Fruit fly (Drosophila melanogaster): ENCODE results near the gene S1P.

S1P gene

dm6 chr3L:21568848-21569372 is 48.3 kb downstream of the S1P start, which contains the start of the genes CRIF and SMC5 (continued):
- TF ChIP-seq CG10274 (GFP tag; optimal IDR thresholded peaks at IDR 0.05) (no peak), Oli (tag; optimal IDR thresholded peaks at IDR 0.05) (peak; percentile 56), maf-S (GFP tag; optimal IDR thresholded peaks at IDR 0.05) (peak; percentile 64), Jarid2 (GFP tag; optimal IDR thresholded peaks at IDR 0.05) (no peak), Myb (GFP tag; optimal IDR thresholded peaks at IDR 0.05) (peak; percentile 43), jigr1 (GFP tag; IDR thresholded peaks at IDR 0.05) (peak; percentile 39; the same call in 1 of the 3 replicates), CG14050 (GFP tag; IDR thresholded peaks at IDR 0.05) (0 out of 3 replicates have a peak, but pooled peaks have one; percentile 27), CG30403 (GFP tag; optimal IDR thresholded peaks at IDR 0.05) (peak; percentile 89), B-H2 (GFP tag; optimal IDR thresholded peaks at IDR 0.05) (peak; percentile 76), CG12391 (tag; optimal IDR thresholded peaks at IDR 0.05) (peak; percentile 80), CG10462 (GFP tag; optimal IDR thresholded peaks at IDR 0.05) (peak; percentile 50), Doc2 (GFP tag; IDR thresholded peaks at IDR 0.05) (no peak), CG10267 (tag; optimal IDR thresholded peaks at IDR 0.05) (peak; percentile 64), usp (GFP tag; optimal IDR thresholded peaks at IDR 0.05) (no peak), CG18476 (GFP tag; optimal IDR thresholded peaks at IDR 0.05) (peak; percentile 56), CG5245 (GFP tag; optimal IDR thresholded peaks at IDR 0.05) (no peak), trem (tag; optimal IDR thresholded peaks at IDR 0.05) (peak; percentile 49), Xbp1 (GFP tag; optimal IDR thresholded peaks at IDR 0.05) (peak; percentile 81), HLHmδ (GFP tag; optimal IDR thresholded peaks at IDR 0.05) (no peak), gfzf (GFP tag; optimal IDR thresholded peaks at IDR 0.05) (peak; percentile 18), bigmax (GFP tag; optimal IDR thresholded peaks at IDR 0.05) (no peak), CG13296 (GFP tag; optimal IDR thresholded peaks at IDR 0.05) (peak; percentile 35), gem (tag; optimal IDR thresholded peaks at IDR 0.05) (peak; percentile 82)

dm6 chr3L:21568254-21568653 is 48.9 kb downstream of the S1P start:
- peak; percentile 85 for TF ChIP-seq Ets65A (GFP tag)
- TF ChIP-seq Med (GFP tag): peak; percentile 65
- peak in 1 of 2 experiments; percentile 92 for TF ChIP-seq Pdp1 (GFP tag; optimal IDR thresholded peaks at IDR 0.05)
- peak; percentile 44 for TF ChIP-seq sens (GFP tag)
- TF ChIP-seq CG42726 (GFP tag; IDR thresholded peaks at IDR 0.05; ENCODE audit: partially characterized antibody): no peak

dm6 chr3L:21565126-21565525 is 52.0 kb downstream of the S1P start, which contains the start of gene CG7634:
Gene CG7634 (plus strand): TSS chr3L:21565426.
- no peak for TF ChIP-seq HmgD (GFP tag; optimal IDR thresholded peaks at IDR 0.05)
- no peak for TF ChIP-seq dm (GFP tag; optimal IDR thresholded peaks at IDR 0.05)
- no peak for TF ChIP-seq ATbp (GFP tag; optimal IDR thresholded peaks at IDR 0.05)
- TF ChIP-seq Sox100B (GFP tag; optimal IDR thresholded peaks at IDR 0.05): no peak
- TF ChIP-seq gsb (GFP tag; IDR thresholded peaks at IDR 0.05): no peak
- no peak for TF ChIP-seq CG12236 (GFP tag; optimal IDR thresholded peaks at IDR 0.05)
- no peak for TF ChIP-seq h (optimal IDR thresholded peaks at IDR 0.05)
- no peak for TF ChIP-seq chinmo (GFP tag; IDR thresholded peaks at IDR 0.05; ENCODE audit: partially characterized antibody)
- TF ChIP-seq CG1792 (GFP tag; optimal IDR thresholded peaks at IDR 0.05): no peak
- TF ChIP-seq CG15073 (GFP tag; optimal IDR thresholded peaks at IDR 0.05): no peak
- no peak for TF ChIP-seq odd (GFP tag; optimal IDR thresholded peaks at IDR 0.05)
- TF ChIP-seq TFAM (GFP tag; optimal IDR thresholded peaks at IDR 0.05): no peak
- no peak for TF ChIP-seq kay (GFP tag; optimal IDR thresholded peaks at IDR 0.05)
- no peak for TF ChIP-seq CG16815 (GFP tag; optimal IDR thresholded peaks at IDR 0.05)
- TF ChIP-seq klu (GFP tag; IDR thresholded peaks at IDR 0.05): no peak
